Fruit fly (Drosophila melanogaster) whole organism: Measurements from ENCODE around the gene Ndfip.

Experiments used
- CG8478 ChIP-seq: fragments of >200 bp; optimal IDR thresholded peaks from 2 replicates; lab custom pipeline; 2018; ENCODE audit warnings: inconsistent platforms
- EcR ChIP-seq, 2 experiments: fragments of >200 bp; optimal IDR thresholded peaks; 2 replicates each; lab custom pipeline; 2017; ENCODE audit warnings: missing biosample characterization in 2 of 2, missing genetic modification characterization in 2 of 2, missing genetic modification reagents in 2 of 2
- pan ChIP-seq: fragments of >200 bp; optimal IDR thresholded peaks from 2 replicates; lab custom pipeline; 2017
- psq ChIP-seq: fragments of >200 bp; optimal IDR thresholded peaks from 2 replicates; lab custom pipeline; 2017
- usp ChIP-seq: fragments of >200 bp; optimal IDR thresholded peaks from 2 replicates; lab custom pipeline; 2017; ENCODE audit warnings: missing biosample characterization, missing genetic modification characterization, mixed read lengths

dm6 chr3L:17613292-17613734 lies 40.8 kb downstream of the Ndfip start:
- TF ChIP-seq psq (lab: Kevin White, UChicago) (no peak), usp (GFP tag; lab: Kevin White, UChicago) (no peak), pan (lab: Kevin White, UChicago) (no peak), CG8478 (lab: Kevin White, UChicago) (no peak), EcR (GFP tag; optimal IDR thresholded peaks at IDR 0.05; lab: Kevin White, UChicago) (peak; percentile 35 to 78)
